Worm (Caenorhabditis elegans): Measurements from ENCODE around the gene F32B6.4.

DNA sequence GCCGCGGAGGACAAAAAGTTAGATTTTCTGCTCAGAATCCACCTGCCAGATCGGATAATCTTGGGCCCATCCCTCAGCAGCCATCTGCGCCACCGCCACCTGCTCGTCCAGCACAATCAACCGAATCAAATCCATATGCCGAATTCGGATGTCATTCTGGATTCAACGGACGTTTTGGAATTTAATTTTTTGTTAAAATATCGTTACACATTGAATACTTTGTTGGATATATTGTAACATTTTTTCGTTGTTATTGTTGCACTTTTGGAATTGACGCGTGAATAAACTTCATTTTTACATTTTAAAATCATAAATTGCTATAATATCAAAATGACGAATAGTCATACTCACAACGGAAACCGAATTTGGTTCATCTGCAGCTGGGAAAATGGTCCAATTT, 41.7 kb upstream of the F32B6.4 start, which contains the start of gene spe-29:
- TF ChIP-seq mdl-1 (tag; optimal IDR thresholded peaks at IDR 0.05) (no peak), egl-5 (tag; optimal IDR thresholded peaks at IDR 0.05) (no peak), fkh-10 (GFP tag; optimal IDR thresholded peaks at IDR 0.05) (no peak), ama-1 (optimal IDR thresholded peaks at IDR 0.05) (no peak), nhr-12 (tag; optimal IDR thresholded peaks at IDR 0.05) (no peak), unc-62 (GFP tag; optimal IDR thresholded peaks at IDR 0.05) (no peak), tbx-2 (tag; optimal IDR thresholded peaks at IDR 0.05) (no peak), nhr-25 (tag; optimal IDR thresholded peaks at IDR 0.05) (no peak), nhr-237 (tag; optimal IDR thresholded peaks at IDR 0.05) (no peak), zag-1 (tag; optimal IDR thresholded peaks at IDR 0.05) (no peak), unc-39 (tag; optimal IDR thresholded peaks at IDR 0.05) (no peak), egl-27 (tag; optimal IDR thresholded peaks at IDR 0.05) (no peak), sea-2 (GFP tag; optimal IDR thresholded peaks at IDR 0.05) (no peak)
